Worm (Caenorhabditis elegans): ENCODE data around the gene grl-7.
A peak's percentile ranks its signal among the peaks of the same experiment; 100 is the strongest.

The grl-7 gene

DNA sequence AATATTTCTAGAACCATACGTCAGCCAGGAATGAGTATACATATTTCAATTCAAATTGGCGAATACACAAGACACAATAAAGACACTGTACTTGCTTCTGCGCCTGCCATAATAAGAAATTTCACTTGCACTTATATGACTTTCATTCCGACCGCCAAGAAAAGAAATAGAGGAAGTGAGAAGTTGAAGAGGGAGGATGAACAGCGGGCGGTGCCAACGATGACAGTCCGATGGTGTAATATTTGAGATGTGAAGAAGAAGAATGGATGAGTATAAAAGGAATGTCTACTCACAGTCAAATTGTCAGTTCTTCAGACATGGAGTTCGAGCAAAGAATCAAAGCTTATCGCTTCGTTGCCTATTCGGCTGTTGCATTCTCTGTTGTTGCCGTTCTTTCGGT lies 38.2 kb upstream of the grl-7 start, which contains the start of gene col-154:
Gene col-154, plus strand, starts transcription at position 301 of the 400 bp plus-strand sequence.
- TF ChIP-seq nhr-25 (tag; optimal IDR thresholded peaks at IDR 0.05), result peak; percentile 6
- TF ChIP-seq sea-2 (GFP tag; optimal IDR thresholded peaks at IDR 0.05), result no peak

DNA sequence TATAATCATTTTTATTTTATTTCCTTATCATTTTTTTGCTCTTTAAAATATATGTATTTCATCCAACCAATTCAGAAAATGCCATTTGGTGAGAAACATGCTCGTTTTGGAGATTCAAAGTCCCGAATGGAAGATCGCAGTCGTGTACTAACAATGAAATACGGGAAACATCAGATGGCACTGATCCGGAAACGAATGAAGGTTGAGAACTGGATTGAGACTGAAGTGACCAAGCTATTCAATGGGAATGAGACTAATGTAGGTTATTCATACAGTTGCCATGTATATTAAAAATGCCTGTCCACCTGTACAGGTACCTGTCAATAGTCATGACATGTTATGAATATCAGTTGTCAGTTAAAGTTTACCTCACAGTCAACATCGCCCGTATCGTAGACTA lies 36.2 kb upstream of the grl-7 start, which contains the start of gene F55C10.5:
Gene F55C10.5, plus strand, starts transcription at position 74 of the 400 bp plus-strand sequence.
- TF ChIP-seq mml-1 (tag; optimal IDR thresholded peaks at IDR 0.05) (no peak), nfya-1 (tag; optimal IDR thresholded peaks at IDR 0.05; ENCODE audit: insufficient read depth) (no peak), skn-1 (tag; optimal IDR thresholded peaks at IDR 0.05) (no peak), hmg-11 (tag; optimal IDR thresholded peaks at IDR 0.05) (no peak), zag-1 (tag; optimal IDR thresholded peaks at IDR 0.05) (no peak), nhr-23 (tag; optimal IDR thresholded peaks at IDR 0.05) (no peak), egl-5 (tag; optimal IDR thresholded peaks at IDR 0.05) (no peak), nhr-76 (tag; optimal IDR thresholded peaks at IDR 0.05) (no peak), lin-15B (tag; optimal IDR thresholded peaks at IDR 0.05) (no peak), lsy-12 (tag; optimal IDR thresholded peaks at IDR 0.05) (no peak), ztf-11 (tag; optimal IDR thresholded peaks at IDR 0.05) (no peak), mdl-1 (tag; optimal IDR thresholded peaks at IDR 0.05) (no peak), unc-62 (GFP tag; optimal IDR thresholded peaks at IDR 0.05) (no peak), sea-2 (GFP tag; optimal IDR thresholded peaks at IDR 0.05) (no peak), nhr-28 (tag; optimal IDR thresholded peaks at IDR 0.05) (no peak), nhr-237 (tag; optimal IDR thresholded peaks at IDR 0.05) (no peak), fkh-2 (tag; optimal IDR thresholded peaks at IDR 0.05) (no peak)

DNA sequence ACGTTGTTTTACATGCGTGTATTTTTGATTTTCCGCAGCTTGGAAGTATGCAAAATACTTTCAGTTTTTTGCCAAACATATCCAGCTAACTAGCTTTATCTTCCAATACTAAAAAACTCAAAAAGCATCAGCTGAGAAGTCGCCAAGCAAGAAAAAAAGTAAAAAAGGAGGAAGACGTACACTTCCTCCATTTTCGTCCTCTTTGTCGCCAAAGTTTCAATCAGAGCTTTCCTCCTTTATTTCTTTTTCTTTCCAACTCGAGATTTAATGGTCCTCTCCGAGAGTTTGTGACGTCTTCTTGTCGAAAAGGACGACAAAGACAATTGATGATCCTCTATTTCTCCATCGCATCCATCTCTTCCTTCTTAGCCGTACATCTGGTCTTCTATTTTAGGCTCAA lies 33.8 kb upstream of the grl-7 start:
- TF ChIP-seq fkh-10 (GFP tag; optimal IDR thresholded peaks at IDR 0.05) (peak; percentile 49), unc-39 (tag; optimal IDR thresholded peaks at IDR 0.05) (no peak)

DNA sequence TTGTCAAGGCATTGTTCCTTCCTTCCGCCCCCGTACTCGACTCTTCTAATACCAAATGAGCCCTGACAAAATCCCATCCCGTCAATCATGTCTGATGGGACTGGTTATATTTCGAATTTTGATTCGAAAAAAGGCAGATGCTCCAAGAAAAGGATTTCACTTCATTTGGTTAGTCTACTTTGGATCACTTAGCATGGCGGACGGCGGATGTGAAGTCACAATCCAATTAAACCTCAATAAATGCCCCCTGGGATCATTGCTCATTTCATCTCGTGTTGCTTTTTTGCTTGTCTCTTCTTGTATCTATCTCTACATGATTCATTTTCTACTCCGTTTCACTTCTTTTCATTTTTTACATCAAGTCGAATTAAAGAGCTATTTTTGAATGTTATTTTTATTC lies 32.5 kb upstream of the grl-7 start:
- TF ChIP-seq jun-1 (tag; optimal IDR thresholded peaks at IDR 0.05), result no peak
- TF ChIP-seq ceh-16 (tag; optimal IDR thresholded peaks at IDR 0.05), result no peak
- peak; percentile 38 for TF ChIP-seq lin-39 (tag; optimal IDR thresholded peaks at IDR 0.05)
- no peak for TF ChIP-seq nhr-77 (tag; optimal IDR thresholded peaks at IDR 0.05)
- TF ChIP-seq fos-1 (tag; optimal IDR thresholded peaks at IDR 0.05), result no peak

DNA sequence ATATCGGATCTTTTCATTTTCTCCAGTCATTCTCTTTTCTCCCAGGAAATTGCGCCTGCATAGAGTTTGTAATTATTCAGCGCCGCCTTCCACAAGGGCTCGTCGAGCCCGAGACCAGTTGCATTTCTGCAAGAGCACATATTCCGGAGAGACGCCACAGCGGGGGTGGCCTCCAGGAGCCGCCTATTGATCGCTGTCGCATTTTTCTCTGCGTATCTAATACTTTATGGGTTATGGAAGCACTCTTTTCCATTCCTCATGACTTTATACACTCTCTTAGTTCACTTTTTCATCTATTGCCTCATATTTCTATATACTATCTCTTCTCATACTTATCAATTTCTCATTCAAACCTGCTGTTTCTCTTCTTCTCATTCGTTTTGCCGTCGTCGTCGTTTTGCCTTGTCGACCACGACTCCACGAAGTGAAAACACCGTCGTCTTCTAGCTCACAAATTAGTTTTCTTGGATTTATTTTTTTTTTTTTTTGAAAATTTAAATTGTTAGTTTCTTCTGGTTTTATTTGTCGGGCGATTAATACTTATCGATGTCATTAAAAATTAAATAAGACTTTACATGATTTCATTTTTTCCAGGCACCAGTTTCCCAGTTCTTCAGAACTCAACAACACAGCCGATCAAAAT lies 28.5 kb upstream of the grl-7 start, which contains the start of gene cnb-1:
Gene cnb-1, plus strand, starts transcription at position 593 of the 643 bp plus-strand sequence.
- no peak for TF ChIP-seq nhr-28 (tag; optimal IDR thresholded peaks at IDR 0.05)
- no peak for TF ChIP-seq eor-1 (tag; optimal IDR thresholded peaks at IDR 0.05)
- TF ChIP-seq skn-1 (tag; optimal IDR thresholded peaks at IDR 0.05), result peak; percentile 51
- no peak for TF ChIP-seq nhr-25 (tag; optimal IDR thresholded peaks at IDR 0.05)
- TF ChIP-seq nhr-76 (tag; optimal IDR thresholded peaks at IDR 0.05), result no peak
- peak; percentile 18 for TF ChIP-seq fkh-10 (GFP tag; optimal IDR thresholded peaks at IDR 0.05)
- TF ChIP-seq unc-62 (GFP tag; optimal IDR thresholded peaks at IDR 0.05), result no peak
- TF ChIP-seq ceh-82 (tag; optimal IDR thresholded peaks at IDR 0.05), result no peak
- no peak for TF ChIP-seq zag-1 (tag; optimal IDR thresholded peaks at IDR 0.05)
- peak; percentile 96 for TF ChIP-seq hmg-11 (tag; optimal IDR thresholded peaks at IDR 0.05)
- TF ChIP-seq elt-3 (tag; optimal IDR thresholded peaks at IDR 0.05), result no peak
- no peak for TF ChIP-seq snpc-4 (tag; optimal IDR thresholded peaks at IDR 0.05)
- TF ChIP-seq jun-1 (tag; optimal IDR thresholded peaks at IDR 0.05), result peak; percentile 23
- peak; percentile 45 for TF ChIP-seq elt-2 (tag; optimal IDR thresholded peaks at IDR 0.05)
- no peak for TF ChIP-seq lsy-12 (tag; optimal IDR thresholded peaks at IDR 0.05)
- no peak for TF ChIP-seq mml-1 (tag; optimal IDR thresholded peaks at IDR 0.05)
- TF ChIP-seq egl-5 (tag; optimal IDR thresholded peaks at IDR 0.05), result peak; percentile 8
- TF ChIP-seq unc-39 (tag; optimal IDR thresholded peaks at IDR 0.05), result no peak
- TF ChIP-seq egl-27 (tag; optimal IDR thresholded peaks at IDR 0.05), result no peak
- TF ChIP-seq ceh-16 (tag; optimal IDR thresholded peaks at IDR 0.05), result no peak
- TF ChIP-seq nhr-12 (tag; optimal IDR thresholded peaks at IDR 0.05), result no peak
- no peak for TF ChIP-seq nhr-23 (tag; optimal IDR thresholded peaks at IDR 0.05)
- no peak for TF ChIP-seq R02D3.7 (tag; optimal IDR thresholded peaks at IDR 0.05)
- TF ChIP-seq nhr-11 (tag; optimal IDR thresholded peaks at IDR 0.05), result no peak
- TF ChIP-seq pha-4 (tag; optimal IDR thresholded peaks at IDR 0.05), result peak; percentile 49
- no peak for TF ChIP-seq nhr-77 (tag; optimal IDR thresholded peaks at IDR 0.05)
- TF ChIP-seq ZK546.5 (tag; optimal IDR thresholded peaks at IDR 0.05), result no peak
- no peak for TF ChIP-seq ama-1 (optimal IDR thresholded peaks at IDR 0.05)
- peak; percentile 52 for TF ChIP-seq tbx-2 (tag; optimal IDR thresholded peaks at IDR 0.05)
- no peak for TF ChIP-seq nhr-237 (tag; optimal IDR thresholded peaks at IDR 0.05)
- TF ChIP-seq aly-2 (tag; optimal IDR thresholded peaks at IDR 0.05), result no peak
- TF ChIP-seq lin-39 (tag; optimal IDR thresholded peaks at IDR 0.05), result peak; percentile 79
- peak; percentile 11 for TF ChIP-seq lin-15B (tag; optimal IDR thresholded peaks at IDR 0.05)
- TF ChIP-seq daf-12 (tag; optimal IDR thresholded peaks at IDR 0.05), result no peak
- no peak for TF ChIP-seq elt-1 (tag; optimal IDR thresholded peaks at IDR 0.05)
- TF ChIP-seq ceh-9 (tag; optimal IDR thresholded peaks at IDR 0.05), result no peak
- no peak for TF ChIP-seq fkh-2 (tag; optimal IDR thresholded peaks at IDR 0.05)
- no peak for TF ChIP-seq nhr-67 (tag; optimal IDR thresholded peaks at IDR 0.05)
